Worm (Caenorhabditis elegans) whole organism, L4/young adult: ENCODE data around the gene F13D2.1.

Experiments used
- W03F9.2 ChIP-seq: fragments of 150-350 bp; optimal IDR thresholded peaks from 2 replicates; lab custom pipeline; 2014; ENCODE audit warnings: missing biosample characterization, missing genetic modification characterization
- him-1 ChIP-seq: sonication (generic microtip); optimal IDR thresholded peaks from 2 replicates; lab custom pipeline; 2016; ENCODE audit warnings: missing genotype, missing genetic modification reagents, missing genetic modification characterization, missing compliant biosample characterization

DNA sequence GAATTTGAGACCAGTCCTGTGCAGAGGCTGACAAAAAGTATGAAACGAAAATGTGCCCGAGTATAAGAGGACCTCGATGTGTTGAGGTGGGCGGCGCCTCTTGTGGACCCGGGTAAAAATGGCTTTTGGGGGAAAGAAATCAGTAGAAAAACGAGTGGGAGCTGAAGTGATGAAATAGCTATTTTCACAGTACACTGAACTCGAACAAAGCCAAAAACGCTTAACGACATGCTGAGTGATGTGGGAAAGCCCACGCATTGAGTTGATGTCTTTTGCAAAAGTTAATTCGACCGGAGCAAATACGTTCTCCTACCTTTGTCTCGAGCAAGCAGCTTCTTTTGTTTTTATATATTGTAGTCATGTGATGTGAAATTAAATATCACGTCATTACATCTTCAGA is 72.7 kb downstream of the F13D2.1 start, which contains the start of gene nlp-66:
- TF ChIP-seq him-1 (tag; lab: Kevin White, UChicago) = no peak
- TF ChIP-seq W03F9.2 (tag; lab: Kevin White, UChicago) = no peak
